Worm (Caenorhabditis elegans) whole organism, young adult: ENCODE measurements around the gene madf-9.

Experiments used
- F10E7.11 ChIP-seq: sonication (generic microtip); optimal IDR thresholded peaks from 2 replicates; lab custom pipeline; 2017; ENCODE audit warnings: mild to moderate bottlenecking, missing genetic modification characterization, moderate library complexity, missing compliant biosample characterization
- Y56A3A.18 ChIP-seq: fragments of 200-800 bp; sonication (Bioruptor generic); IDR thresholded peaks from 2 replicates; pipeline ENCODE4 v1.3.6; 2022; ENCODE audit warnings: missing genetic modification reagents, missing genetic modification characterization, missing compliant biosample characterization
- bed-2 ChIP-seq: fragments of 200-800 bp; sonication (Bioruptor generic); IDR thresholded peaks from 2 replicates; pipeline ENCODE4 v1.3.6; 2022; ENCODE audit warnings: missing genetic modification reagents, missing genetic modification characterization, missing compliant biosample characterization
- ceh-40 ChIP-seq: fragments of 200-800 bp; sonication (Bioruptor generic); IDR thresholded peaks from 2 replicates; pipeline ENCODE4 v1.3.6; 2022; ENCODE audit warnings: missing genetic modification characterization, missing compliant biosample characterization
- ceh-91 ChIP-seq: fragments of 200-800 bp; sonication (Bioruptor generic); IDR thresholded peaks from 2 replicates; pipeline ENCODE4 v1.3.6; 2022; ENCODE audit warnings: missing genetic modification reagents, missing genetic modification characterization, missing compliant biosample characterization
- ekl-4 ChIP-seq: fragments of 200-800 bp; sonication (Bioruptor generic); IDR thresholded peaks from 2 replicates; pipeline ENCODE4 v1.3.6; 2022; ENCODE audit warnings: missing genetic modification reagents, missing genetic modification characterization, missing compliant biosample characterization
- lin-35 ChIP-seq, 3 experiments: fragments of 150-350 bp in 2 of 3; sonication (generic microtip) in 1 of 3; optimal IDR thresholded peaks; 2 replicates each; lab custom pipeline; 2014 to 2018; ENCODE audit warnings: missing biosample characterization in 3 of 3, missing genetic modification characterization in 3 of 3, missing genetic modification reagents in 3 of 3
- lin-54 ChIP-seq: fragments of 200-800 bp; sonication (Bioruptor generic); optimal IDR thresholded peaks from 2 replicates; lab custom pipeline; 2018; ENCODE audit warnings: mild to moderate bottlenecking, missing genetic modification characterization, missing compliant biosample characterization
- snpc-4 ChIP-seq, 5 experiments: fragments of 150-350 bp in 1 of 5; sonication (generic microtip) in 4 of 5; optimal IDR thresholded peaks; 2 replicates each; lab custom pipeline; 2014 to 2018; ENCODE audit warnings: missing genetic modification characterization in 5 of 5, missing biosample characterization in 3 of 5, antibody characterized with exemption in 2 of 5, mild to moderate bottlenecking in 2 of 5, missing compliant biosample characterization in 2 of 5, missing genotype in 2 of 5, moderate library complexity in 2 of 5, missing genetic modification reagents in 1 of 5
- unc-130 ChIP-seq: sonication (generic microtip); optimal IDR thresholded peaks from 2 replicates; lab custom pipeline; 2016; ENCODE audit warnings: missing genetic modification reagents, missing genetic modification characterization, missing compliant biosample characterization
- zim-3 ChIP-seq: sonication (generic microtip); optimal IDR thresholded peaks from 2 replicates; lab custom pipeline; 2017; ENCODE audit warnings: mild to moderate bottlenecking, missing genetic modification characterization, moderate library complexity, missing compliant biosample characterization

DNA sequence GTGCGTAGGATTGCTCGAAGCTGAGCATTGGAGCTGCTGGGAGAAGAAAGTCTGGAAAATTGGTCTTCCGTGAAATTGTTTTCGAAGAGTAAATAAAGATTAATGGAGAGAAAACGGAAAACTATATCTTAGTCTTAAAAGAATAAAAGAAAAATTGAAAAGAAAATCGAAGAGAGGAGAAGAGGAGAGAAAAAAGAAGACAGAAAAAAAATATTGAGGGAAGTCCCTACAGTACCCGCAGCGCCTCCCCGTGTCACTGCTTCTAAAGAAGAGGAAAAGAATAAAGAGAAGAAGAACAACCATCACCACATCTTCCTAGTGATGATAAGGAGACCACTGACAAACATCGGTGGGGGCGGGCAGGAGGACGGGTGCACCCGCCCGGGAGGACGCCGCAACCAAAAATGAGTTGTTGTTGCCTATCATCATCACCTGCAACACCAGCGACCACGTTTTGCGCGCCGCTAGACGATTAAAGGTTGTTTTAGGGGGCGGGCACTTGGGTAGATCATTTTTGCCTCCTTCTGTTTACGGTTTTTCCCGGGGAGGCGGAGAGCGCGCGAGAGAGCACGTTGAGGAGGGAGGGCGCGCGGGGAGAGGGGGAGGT is 11.9 kb downstream of the madf-9 start, which contains the start of gene CC8.2:
- no peak for TF ChIP-seq zim-3
- TF ChIP-seq lin-54 (GFP tag; lab: Kevin White, UChicago), result peak; percentile 3
- no peak for TF ChIP-seq unc-130
- no peak for TF ChIP-seq snpc-4 (GFP tag; optimal IDR thresholded peaks at IDR 0.05; lab: Kevin White, UChicago)
- TF ChIP-seq snpc-4 (tag; optimal IDR thresholded peaks at IDR 0.05; lab: Kevin White, UChicago), result no peak
- TF ChIP-seq ekl-4, result peak; percentile 72
- TF ChIP-seq Y56A3A.18 (GFP tag; lab: Robert Waterston, UW), result no peak
- TF ChIP-seq ceh-91, result peak; percentile 60
- TF ChIP-seq ceh-40 (GFP tag; lab: Robert Waterston, UW), result no peak
- no peak for TF ChIP-seq lin-35 (GFP tag; optimal IDR thresholded peaks at IDR 0.05; lab: Kevin White, UChicago)
- no peak for TF ChIP-seq F10E7.11 (tag; lab: Kevin White, UChicago)
- TF ChIP-seq bed-2 (GFP tag; lab: Robert Waterston, UW), result no peak
